Fruit fly (Drosophila melanogaster) whole organism, prepupa: ENCODE measurements around the gene CG43897.

ENCODE experiments used
- CG10631 ChIP-seq: fragments of 200-800 bp; sonication (Bioruptor generic); optimal IDR thresholded peaks from 2 replicates; lab custom pipeline; 2016; ENCODE audit warnings: missing biosample characterization, missing genetic modification characterization
- CG15336 ChIP-seq: fragments of 200-800 bp; sonication (Bioruptor generic); IDR thresholded peaks from 2 replicates; pipeline ENCODE4 v1.3.6; 2022; ENCODE audit warnings: missing biosample characterization, missing genetic modification characterization
- CG6276 ChIP-seq: fragments of 200-800 bp; sonication (Bioruptor generic); optimal IDR thresholded peaks from 2 replicates; lab custom pipeline; 2017; ENCODE audit warnings: missing biosample characterization, mild to moderate bottlenecking, missing genetic modification characterization
- Ets96B ChIP-seq: fragments of 200-800 bp; optimal IDR thresholded peaks from 2 replicates; lab custom pipeline; 2019; ENCODE audit warnings: missing biosample characterization, mild to moderate bottlenecking, missing genetic modification characterization, moderate library complexity
- eg ChIP-seq: fragments of 200-800 bp; sonication (Bioruptor generic); IDR thresholded peaks from 3 replicates; pipeline ENCODE4 v1.3.6; 2022; ENCODE audit warnings: missing biosample characterization, missing genetic modification characterization

- TF ChIP-seq eg (GFP tag; lab: Robert Waterston, UW) (no peak), CG15336 (GFP tag; lab: Robert Waterston, UW) (no peak), Ets96B (tag; lab: Kevin White, UChicago) (no peak), CG10631 (no peak), CG6276 (no peak)
Observed at dm6 chr3L:9837053-9837452, 23.4 kb downstream of the CG43897 start.
